Fruit fly (Drosophila melanogaster) whole organism, embryonic: Measurements from ENCODE around the gene Ntf-2r.

Experiments
- Adf1 ChIP-seq: fragments of 200-800 bp; sonication (Bioruptor generic); IDR thresholded peaks from 2 replicates; pipeline ENCODE4 v1.3.6; 2022; ENCODE audit warnings: missing biosample characterization, missing genetic modification characterization
- B-H1 ChIP-seq: fragments of 200-800 bp; sonication (Bioruptor generic); IDR thresholded peaks from 3 replicates; pipeline ENCODE4 v1.3.6; 2022; ENCODE audit warnings: missing biosample characterization, missing genetic modification characterization
- CG10274 ChIP-seq: fragments of 200-800 bp; sonication (Bioruptor generic); optimal IDR thresholded peaks from 3 replicates; lab custom pipeline; 2017; ENCODE audit warnings: missing biosample characterization, mild to moderate bottlenecking, missing genetic modification characterization
- CG11085 ChIP-seq: fragments of 200-800 bp; sonication (Bioruptor generic); IDR thresholded peaks from 2 replicates; pipeline ENCODE4 v1.3.6; 2022; ENCODE audit warnings: missing biosample characterization, missing genetic modification characterization
- CG11560 ChIP-seq: fragments of 200-800 bp; sonication (Bioruptor generic); IDR thresholded peaks from 3 replicates; pipeline ENCODE4 v1.3.6; 2022; ENCODE audit warnings: missing biosample characterization, missing genetic modification characterization
- CG11695 ChIP-seq: fragments of 200-800 bp; sonication (Bioruptor generic); IDR thresholded peaks from 3 replicates; pipeline ENCODE4 v1.3.6; 2022; ENCODE audit warnings: missing biosample characterization, missing genetic modification characterization
- CG13287 ChIP-seq: fragments of 200-800 bp; sonication (Bioruptor generic); IDR thresholded peaks from 2 replicates; pipeline ENCODE4 v1.3.6; 2022; ENCODE audit warnings: missing biosample characterization, missing genetic modification characterization; ENCODE audit not compliant: partially characterized antibody
- CG14667 ChIP-seq: fragments of 200-800 bp; sonication (Bioruptor generic); IDR thresholded peaks from 2 replicates; pipeline ENCODE4 v1.3.6; 2022; ENCODE audit warnings: missing biosample characterization, missing genetic modification characterization
- CG15011 ChIP-seq: fragments of 200-800 bp; sonication (Bioruptor generic); optimal IDR thresholded peaks from 3 replicates; lab custom pipeline; 2018; ENCODE audit warnings: missing biosample characterization, mild to moderate bottlenecking, missing genetic modification characterization
- CG15269 ChIP-seq: fragments of 200-800 bp; sonication (Bioruptor generic); optimal IDR thresholded peaks from 2 replicates; lab custom pipeline; 2018; ENCODE audit warnings: missing biosample characterization, mild to moderate bottlenecking, missing genetic modification characterization, moderate library complexity
- CG1529 ChIP-seq: fragments of 200-800 bp; sonication (Bioruptor generic); optimal IDR thresholded peaks from 3 replicates; lab custom pipeline; 2018; ENCODE audit warnings: missing biosample characterization, missing genetic modification characterization
- CG15696 ChIP-seq: fragments of 200-800 bp; sonication (Bioruptor generic); optimal IDR thresholded peaks from 2 replicates; lab custom pipeline; 2019; ENCODE audit warnings: missing biosample characterization, mild to moderate bottlenecking, missing genetic modification characterization, moderate library complexity
- CG18262 ChIP-seq: fragments of 200-800 bp; optimal IDR thresholded peaks from 3 replicates; lab custom pipeline; 2019; ENCODE audit warnings: missing biosample characterization, mild to moderate bottlenecking, missing genetic modification characterization, moderate library complexity
- CG2199 ChIP-seq: fragments of 200-800 bp; sonication (Bioruptor generic); IDR thresholded peaks from 3 replicates; pipeline ENCODE4 v1.3.6; 2022; ENCODE audit warnings: missing biosample characterization, missing genetic modification characterization
- CG3281 ChIP-seq: fragments of 200-800 bp; sonication (Bioruptor generic); optimal IDR thresholded peaks from 3 replicates; lab custom pipeline; 2017; ENCODE audit warnings: missing biosample characterization, mild to moderate bottlenecking, missing genetic modification characterization
- CG6689 ChIP-seq: fragments of 200-800 bp; sonication (Bioruptor generic); IDR thresholded peaks from 2 replicates; pipeline ENCODE4 v1.3.6; 2022; ENCODE audit warnings: missing biosample characterization, missing genetic modification characterization
- CG8281 ChIP-seq: fragments of 200-800 bp; sonication (Bioruptor generic); optimal IDR thresholded peaks from 2 replicates; lab custom pipeline; 2018; ENCODE audit warnings: missing biosample characterization, mild to moderate bottlenecking, missing genetic modification characterization, moderate library complexity
- CG8924 ChIP-seq: fragments of 200-800 bp; optimal IDR thresholded peaks from 3 replicates; lab custom pipeline; 2019; ENCODE audit warnings: missing biosample characterization, mild to moderate bottlenecking, missing genetic modification characterization, moderate library complexity
- CG9797 ChIP-seq: fragments of 200-800 bp; sonication (Bioruptor generic); optimal IDR thresholded peaks from 3 replicates; lab custom pipeline; 2018; ENCODE audit warnings: missing biosample characterization, mild to moderate bottlenecking, missing genetic modification characterization
- CkIIα-i1 ChIP-seq: fragments of 200-800 bp; sonication (Bioruptor generic); IDR thresholded peaks from 2 replicates; pipeline ENCODE4 v1.3.6; 2022; ENCODE audit warnings: missing biosample characterization, missing genetic modification characterization
- Dip2 ChIP-seq: fragments of 200-800 bp; sonication (Bioruptor generic); IDR thresholded peaks from 2 replicates; pipeline ENCODE4 v1.3.6; 2022; ENCODE audit warnings: missing biosample characterization, missing genetic modification characterization
- Dip3 ChIP-seq: fragments of 200-800 bp; sonication (Bioruptor generic); optimal IDR thresholded peaks from 3 replicates; lab custom pipeline; 2016; ENCODE audit warnings: missing biosample characterization, missing genetic modification characterization
- Doc3 ChIP-seq: fragments of 200-800 bp; sonication (Bioruptor generic); IDR thresholded peaks from 3 replicates; pipeline ENCODE4 v1.3.6; 2022; ENCODE audit warnings: missing biosample characterization, missing genetic modification characterization; ENCODE audit not compliant: partially characterized antibody
- Dref ChIP-seq: fragments of 200-800 bp; sonication (Bioruptor generic); IDR thresholded peaks from 2 replicates; pipeline ENCODE4 v1.3.6; 2022; ENCODE audit warnings: missing biosample characterization, missing genetic modification characterization
- Gsc ChIP-seq: fragments of 200-800 bp; sonication (Bioruptor generic); IDR thresholded peaks from 2 replicates; pipeline ENCODE4 v1.3.6; 2022; ENCODE audit warnings: missing biosample characterization, missing genetic modification characterization
- HLH54F ChIP-seq: fragments of 200-800 bp; sonication (Bioruptor generic); optimal IDR thresholded peaks from 3 replicates; lab custom pipeline; 2016; ENCODE audit warnings: missing biosample characterization, missing genetic modification characterization
- HmgZ ChIP-seq: fragments of 200-800 bp; sonication (Bioruptor generic); optimal IDR thresholded peaks from 2 replicates; lab custom pipeline; 2018; ENCODE audit warnings: missing biosample characterization, mild to moderate bottlenecking, missing genetic modification characterization
- Hr3 ChIP-seq: fragments of 200-800 bp; sonication (Bioruptor generic); optimal IDR thresholded peaks from 3 replicates; lab custom pipeline; 2016; ENCODE audit warnings: missing biosample characterization, missing genetic modification characterization
- Kr ChIP-seq: fragments of 200-800 bp; sonication (Bioruptor generic); optimal IDR thresholded peaks from 2 replicates; lab custom pipeline; 2017; ENCODE audit warnings: missing biosample characterization, mild to moderate bottlenecking, missing genetic modification characterization
- Mad ChIP-seq: fragments of 200-800 bp; sonication (Bioruptor generic); optimal IDR thresholded peaks from 2 replicates; lab custom pipeline; 2016; ENCODE audit warnings: missing biosample characterization, missing genetic modification characterization
- PHDP ChIP-seq: fragments of 200-800 bp; sonication (Bioruptor generic); optimal IDR thresholded peaks from 3 replicates; lab custom pipeline; 2018; ENCODE audit warnings: missing biosample characterization, mild to moderate bottlenecking, missing genetic modification characterization, moderate library complexity
- Scr ChIP-seq: fragments of 200-800 bp; sonication (Bioruptor generic); IDR thresholded peaks from 2 replicates; pipeline ENCODE4 v1.3.6; 2022; ENCODE audit warnings: missing biosample characterization, missing genetic modification characterization; ENCODE audit not compliant: partially characterized antibody
- Six4 ChIP-seq: fragments of 200-800 bp; sonication (Bioruptor generic); optimal IDR thresholded peaks from 2 replicates; lab custom pipeline; 2016; ENCODE audit warnings: missing biosample characterization, missing genetic modification characterization
- Spps ChIP-seq: fragments of 200-800 bp; sonication (Bioruptor generic); optimal IDR thresholded peaks from 2 replicates; lab custom pipeline; 2018; ENCODE audit warnings: missing biosample characterization, mild to moderate bottlenecking, missing genetic modification characterization
- Sry-δ ChIP-seq: fragments of 200-800 bp; sonication (Bioruptor generic); optimal IDR thresholded peaks from 2 replicates; lab custom pipeline; 2016; ENCODE audit warnings: missing biosample characterization, missing genetic modification characterization
- Taf1 ChIP-seq: fragments of 200-800 bp; sonication (Bioruptor generic); IDR thresholded peaks from 2 replicates; pipeline ENCODE4 v1.3.6; 2022; ENCODE audit warnings: missing biosample characterization, missing genetic modification characterization
- Tbp ChIP-seq: fragments of >200 bp; optimal IDR thresholded peaks from 2 replicates; lab custom pipeline; 2018; ENCODE audit warnings: missing biosample characterization, missing genetic modification characterization
- Usf ChIP-seq: fragments of 200-800 bp; sonication (Bioruptor generic); optimal IDR thresholded peaks from 2 replicates; lab custom pipeline; 2017; ENCODE audit warnings: missing genotype, missing biosample characterization, missing genetic modification characterization
- YL-1 ChIP-seq: fragments of 200-800 bp; sonication (Bioruptor generic); optimal IDR thresholded peaks from 3 replicates; lab custom pipeline; 2017; ENCODE audit warnings: missing biosample characterization, mild to moderate bottlenecking, missing genetic modification characterization
- bsh ChIP-seq, 2 experiments: fragments of 200-800 bp; sonication (Bioruptor generic); optimal IDR thresholded peaks; 2 replicates each; lab custom pipeline; 2017 to 2018; ENCODE audit warnings: mild to moderate bottlenecking in 2 of 2, missing biosample characterization in 2 of 2, missing genetic modification characterization in 2 of 2, moderate library complexity in 1 of 2
- gce ChIP-seq: fragments of 200-800 bp; sonication (Bioruptor generic); IDR thresholded peaks from 3 replicates; pipeline ENCODE4 v1.3.6; 2022; ENCODE audit warnings: missing biosample characterization, missing genetic modification characterization
- jigr1 ChIP-seq: fragments of 200-800 bp; sonication (Bioruptor generic); IDR thresholded peaks from 3 replicates; pipeline ENCODE4 v1.3.6; 2022; ENCODE audit warnings: missing biosample characterization, missing genetic modification characterization
- mirr ChIP-seq: fragments of 200-800 bp; sonication (Bioruptor generic); optimal IDR thresholded peaks from 3 replicates; lab custom pipeline; 2018; ENCODE audit warnings: missing biosample characterization, mild to moderate bottlenecking, missing genetic modification characterization
- nerfin-1 ChIP-seq: fragments of 200-800 bp; sonication (Bioruptor generic); optimal IDR thresholded peaks from 3 replicates; lab custom pipeline; 2019; ENCODE audit warnings: missing biosample characterization, mild to moderate bottlenecking, missing genetic modification characterization, moderate library complexity
- p53 ChIP-seq: fragments of 200-800 bp; sonication (Bioruptor generic); optimal IDR thresholded peaks from 2 replicates; lab custom pipeline; 2016; ENCODE audit warnings: missing biosample characterization, missing genetic modification characterization
- peb ChIP-seq: fragments of 200-800 bp; sonication (Bioruptor generic); IDR thresholded peaks from 2 replicates; pipeline ENCODE4 v1.3.6; 2022; ENCODE audit warnings: missing biosample characterization, missing genetic modification characterization
- pita ChIP-seq: fragments of 200-800 bp; sonication (Bioruptor generic); optimal IDR thresholded peaks from 2 replicates; lab custom pipeline; 2017; ENCODE audit warnings: missing biosample characterization, mild to moderate bottlenecking, missing genetic modification characterization
- sima ChIP-seq: fragments of 200-800 bp; sonication (Bioruptor generic); optimal IDR thresholded peaks from 2 replicates; lab custom pipeline; 2016; ENCODE audit warnings: missing biosample characterization, missing genetic modification characterization
- slou ChIP-seq: fragments of 200-800 bp; sonication (Bioruptor generic); optimal IDR thresholded peaks from 3 replicates; lab custom pipeline; 2016; ENCODE audit warnings: missing biosample characterization, missing genetic modification characterization
- tin ChIP-seq: fragments of 200-800 bp; sonication (Bioruptor generic); optimal IDR thresholded peaks from 3 replicates; lab custom pipeline; 2016; ENCODE audit warnings: missing biosample characterization, missing genetic modification characterization
- tll ChIP-seq, 2 experiments: fragments of 200-800 bp in 1 of 2; fragments of >200 bp in 1 of 2; sonication (Bioruptor generic) in 1 of 2; optimal IDR thresholded peaks; 2 replicates each; lab custom pipeline; 2017 to 2019; ENCODE audit warnings: missing biosample characterization in 2 of 2, missing genetic modification characterization in 2 of 2, mild to moderate bottlenecking in 1 of 2, moderate library complexity in 1 of 2
- zen ChIP-seq: fragments of 200-800 bp; sonication (Bioruptor generic); optimal IDR thresholded peaks from 3 replicates; lab custom pipeline; 2018; ENCODE audit warnings: missing biosample characterization, mild to moderate bottlenecking, missing genetic modification characterization, moderate library complexity

Ntf-2r gene

DNA sequence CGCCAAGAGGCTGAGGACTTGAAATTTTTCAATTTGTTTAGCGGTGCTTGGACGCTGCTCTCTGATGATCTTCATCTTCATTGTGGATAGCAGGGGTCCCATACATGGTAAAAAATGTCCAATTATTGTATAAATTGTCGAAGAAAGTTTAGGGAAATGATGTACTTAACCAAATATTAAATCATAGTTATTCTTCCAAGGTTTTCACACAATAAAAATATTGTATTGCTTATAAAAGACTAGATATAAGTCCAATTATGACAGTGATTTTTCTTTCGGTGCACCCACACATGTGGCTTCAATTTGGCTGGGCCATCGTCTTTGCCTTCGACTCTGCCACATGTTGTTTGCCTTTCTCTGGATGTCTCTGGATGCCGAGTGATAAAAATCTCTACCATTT is 50.4 kb downstream of the Ntf-2r start (continued):
- TF ChIP-seq bsh (GFP tag; optimal IDR thresholded peaks at IDR 0.05; lab: Kevin White, UChicago) (peak; percentile 43 to 63), B-H1 (GFP tag; lab: Robert Waterston, UW) (no peak; the same call in 2 of the 3 replicates), HmgZ (tag; lab: Kevin White, UChicago) (no peak), Doc3 (GFP tag; lab: Robert Waterston, UW) (no peak), Kr (no peak), CkIIα-i1 (no peak), sima (no peak), Usf (peak; percentile 20), Adf1 (GFP tag; lab: Robert Waterston, UW) (no peak), nerfin-1 (peak; percentile 19), CG11085 (no peak; the same call in 1 of the 2 replicates), jigr1 (GFP tag; lab: Robert Waterston, UW) (0 out of 3 replicates have a peak, but pooled peaks have one; percentile 49), tll (GFP tag; optimal IDR thresholded peaks at IDR 0.05; lab: Kevin White, UChicago) (no peak), CG18262 (tag; lab: Kevin White, UChicago) (peak; percentile 74), Sry-δ (GFP tag; lab: Kevin White, UChicago) (no peak), slou (GFP tag; lab: Kevin White, UChicago) (no peak), Dip2 (no peak), CG11695 (no peak), Gsc (GFP tag; lab: Robert Waterston, UW) (no peak), pita (no peak), CG15269 (tag; lab: Kevin White, UChicago) (peak; percentile 42), CG10274 (GFP tag; lab: Kevin White, UChicago) (no peak), Hr3 (GFP tag; lab: Kevin White, UChicago) (peak; percentile 49), Mad (no peak), zen (tag; lab: Kevin White, UChicago) (peak; percentile 20), peb (peak; percentile 49), mirr (no peak), Dip3 (GFP tag; lab: Kevin White, UChicago) (no peak), p53 (GFP tag; lab: Kevin White, UChicago) (no peak), CG8281 (tag; lab: Kevin White, UChicago) (no peak), CG14667 (GFP tag; lab: Robert Waterston, UW) (no peak), CG8924 (tag; lab: Kevin White, UChicago) (peak; percentile 63), CG6689 (GFP tag; lab: Robert Waterston, UW) (peak; percentile 60), HLH54F (GFP tag; lab: Kevin White, UChicago) (no peak), gce (no peak), CG9797 (GFP tag; lab: Kevin White, UChicago) (no peak), Scr (GFP tag; lab: Robert Waterston, UW) (no peak), CG15696 (tag; lab: Kevin White, UChicago) (peak; percentile 56), CG2199 (no peak), PHDP (tag; lab: Kevin White, UChicago) (peak; percentile 53), CG13287 (GFP tag; lab: Robert Waterston, UW) (no peak), Dref (GFP tag; lab: Robert Waterston, UW) (no peak), YL-1 (no peak), Spps (tag; lab: Kevin White, UChicago) (peak; percentile 4), CG3281 (GFP tag; lab: Kevin White, UChicago) (no peak), tin (GFP tag; lab: Kevin White, UChicago) (peak; percentile 2), Six4 (GFP tag; lab: Kevin White, UChicago) (peak; percentile 38), Taf1 (no peak), CG11560 (tag; lab: Robert Waterston, UW) (no peak), CG1529 (GFP tag; lab: Kevin White, UChicago) (no peak), CG15011 (peak; percentile 3), Tbp (GFP tag; lab: Kevin White, UChicago) (no peak)
